Comparison of ENCODE assay signal across 3 worm cellular contexts in genomic region chrV:9086650-9087049, ce11.
TF ChIP-seq lines count a peak whose summit lies in the region.
"Not testable (repeated sequence)": the region's sequence is repeated elsewhere in the genome, so short reads cannot be mapped to it uniquely, and the experiment has no call there.

No protein-coding gene starts in this region.

TF ChIP-seq in whole organism, L4 larva, 104 proteins besides CTCF, POLR2A, EP300 and RAD21:
- TF ChIP-seq mdt-29 (GFP tag; IDR thresholded peaks at IDR 0.05; lab: Robert Waterston, UW) = peak; percentile 15; the same call in 1 of the 2 replicates
- TF ChIP-seq zfp-3 (GFP tag; conservative IDR thresholded peaks at IDR 0.05; lab: Robert Waterston, UW) = peak; percentile 76; the same call in 1 of the 2 replicates
- peak; percentile 53; the same call in 1 of the 2 replicates for TF ChIP-seq egl-43 (GFP tag; IDR thresholded peaks at IDR 0.05; lab: Robert Waterston, UW)
- 0 out of 4 replicates have a peak, but pooled peaks of 1 of the 2 experiments have one; percentile 33 for TF ChIP-seq madf-5 (GFP tag; IDR thresholded peaks at IDR 0.05; lab: Robert Waterston, UW)
- 0 out of 2 replicates have a peak, but pooled peaks have one; percentile 15 for TF ChIP-seq set-16 (GFP tag; IDR thresholded peaks at IDR 0.05; lab: Robert Waterston, UW)
- 0 out of 2 replicates have a peak, but pooled peaks have one; percentile 16 for TF ChIP-seq lim-7 (GFP tag; IDR thresholded peaks at IDR 0.05; lab: Robert Waterston, UW)
- TF ChIP-seq ctbp-1 (GFP tag; IDR thresholded peaks at IDR 0.05; lab: Robert Waterston, UW) = peak; percentile 64; the same call in 1 of the 2 replicates
- TF ChIP-seq ceh-44 (GFP tag; IDR thresholded peaks at IDR 0.05; lab: Robert Waterston, UW) = peak; percentile 41; the same call in 1 of the 2 replicates
- TF ChIP-seq T26A8.4 (GFP tag; IDR thresholded peaks at IDR 0.05; lab: Robert Waterston, UW) = 0 out of 2 replicates have a peak, but pooled peaks have one; percentile 39
- peak; percentile 44; the same call in 1 of the 2 replicates for TF ChIP-seq lin-38 (GFP tag; IDR thresholded peaks at IDR 0.05; lab: Robert Waterston, UW)
- TF ChIP-seq php-3 (GFP tag; IDR thresholded peaks at IDR 0.05; lab: Robert Waterston, UW) = peak; percentile 27; the same call in 1 of the 2 replicates
- peak; percentile 68 for TF ChIP-seq pha-4 (GFP tag; IDR thresholded peaks at IDR 0.05; lab: Robert Waterston, UW)
- not testable (repeated sequence) for TF ChIP-seq pha-4 (tag; optimal IDR thresholded peaks at IDR 0.05; lab: Kevin White, UChicago)
TF ChIP-seq in whole organism, L4 larva: peak in this region for 12; not testable (repeated sequence) for 92.

TF ChIP-seq in whole organism, early embryonic, 17 proteins besides CTCF, POLR2A, EP300 and RAD21:
- TF ChIP-seq sea-1 (GFP tag; conservative IDR thresholded peaks at IDR 0.05; lab: Robert Waterston, UW) = 0 out of 2 replicates have a peak, but pooled peaks have one; percentile 60
- TF ChIP-seq pes-1 (GFP tag; IDR thresholded peaks at IDR 0.05; lab: Robert Waterston, UW) = 0 out of 2 replicates have a peak, but pooled peaks have one; percentile 47
TF ChIP-seq in whole organism, early embryonic: peak in this region for 2; not testable (repeated sequence) for 15.

TF ChIP-seq in whole organism, young adult, 124 proteins besides CTCF, POLR2A, EP300 and RAD21:
- 0 out of 2 replicates have a peak, but pooled peaks have one; percentile 21 for TF ChIP-seq madf-3 (GFP tag; IDR thresholded peaks at IDR 0.05; lab: Robert Waterston, UW)
- TF ChIP-seq egl-44 (GFP tag; IDR thresholded peaks at IDR 0.05; lab: Robert Waterston, UW) = peak; percentile 70; the same call in 1 of the 2 replicates
- TF ChIP-seq attf-6 (GFP tag; IDR thresholded peaks at IDR 0.05; lab: Robert Waterston, UW) = peak; percentile 89
- TF ChIP-seq ceh-100 (GFP tag; IDR thresholded peaks at IDR 0.05; lab: Robert Waterston, UW) = 0 out of 2 replicates have a peak, but pooled peaks have one; percentile 21
- peak; percentile 89 for TF ChIP-seq dox-1 (GFP tag; IDR thresholded peaks at IDR 0.05; lab: Robert Waterston, UW)
- TF ChIP-seq snpc-1.1 (tag; optimal IDR thresholded peaks at IDR 0.05; lab: Kevin White, UChicago; ENCODE audit: insufficient read depth) = peak; percentile 5
- peak; percentile 22; the same call in 1 of the 2 replicates for TF ChIP-seq mcd-1 (GFP tag; IDR thresholded peaks at IDR 0.05; lab: Robert Waterston, UW)
- TF ChIP-seq hmg-1.2 (GFP tag; IDR thresholded peaks at IDR 0.05; lab: Robert Waterston, UW) = peak; percentile 21; the same call in 1 of the 2 replicates
- TF ChIP-seq ekl-4 (GFP tag; IDR thresholded peaks at IDR 0.05; lab: Robert Waterston, UW) = peak; percentile 76
- 0 out of 2 replicates have a peak, but pooled peaks have one; percentile 29 for TF ChIP-seq Y56A3A.18 (GFP tag; IDR thresholded peaks at IDR 0.05; lab: Robert Waterston, UW)
- peak; percentile 54; the same call in 1 of the 2 replicates for TF ChIP-seq nfyb-1 (GFP tag; IDR thresholded peaks at IDR 0.05; lab: Robert Waterston, UW)
- TF ChIP-seq pbrm-1 (GFP tag; IDR thresholded peaks at IDR 0.05; lab: Robert Waterston, UW) = 0 out of 2 replicates have a peak, but pooled peaks have one; percentile 15
- peak; percentile 24; the same call in 1 of the 2 replicates for TF ChIP-seq ceh-40 (GFP tag; IDR thresholded peaks at IDR 0.05; lab: Robert Waterston, UW)
- peak; percentile 52; the same call in 1 of the 2 replicates for TF ChIP-seq madf-6 (GFP tag; IDR thresholded peaks at IDR 0.05; lab: Robert Waterston, UW)
